Worm (Caenorhabditis elegans): Measurements from ENCODE around the gene dmsr-16.

DNA sequence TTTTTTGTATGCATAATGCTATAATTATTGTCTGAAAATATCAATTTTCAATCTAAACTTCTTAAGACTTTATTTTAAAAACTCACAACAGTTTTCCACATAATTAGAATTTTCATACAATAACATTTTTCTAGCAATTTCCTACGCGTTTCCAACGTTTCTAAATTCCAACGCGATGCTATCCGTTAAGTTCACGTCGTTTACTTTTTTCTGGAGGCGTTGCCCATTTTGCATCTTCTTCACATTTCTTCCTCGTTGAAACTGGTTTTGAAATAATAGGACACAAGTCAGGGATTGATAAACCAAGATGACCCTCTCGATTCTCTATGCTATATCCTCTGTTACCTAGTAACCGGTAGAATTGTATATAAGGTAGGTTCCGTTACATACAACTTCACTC, 26.4 kb upstream of the dmsr-16 start, which contains the start of the genes T15B7.14 and col-143:
- TF ChIP-seq nhr-28 (tag; optimal IDR thresholded peaks at IDR 0.05), result no peak
- no peak for TF ChIP-seq ham-2 (GFP tag; optimal IDR thresholded peaks at IDR 0.05)
- no peak for TF ChIP-seq lsy-2 (tag; optimal IDR thresholded peaks at IDR 0.05)
- no peak for TF ChIP-seq nhr-237 (tag; optimal IDR thresholded peaks at IDR 0.05)
- no peak for TF ChIP-seq ceh-83 (GFP tag; optimal IDR thresholded peaks at IDR 0.05)
- no peak for TF ChIP-seq mls-2 (tag; optimal IDR thresholded peaks at IDR 0.05)
- no peak for TF ChIP-seq nhr-76 (tag; optimal IDR thresholded peaks at IDR 0.05)
- no peak for TF ChIP-seq mab-5 (tag; optimal IDR thresholded peaks at IDR 0.05)
- no peak for TF ChIP-seq sptf-1 (tag; optimal IDR thresholded peaks at IDR 0.05)
- no peak for TF ChIP-seq ztf-11 (tag; optimal IDR thresholded peaks at IDR 0.05)
